Worm (Caenorhabditis elegans): ENCODE data around the gene Y53F4B.36.
"Not testable (repeated sequence)": the region's sequence is repeated elsewhere in the genome, so short reads cannot be mapped to it uniquely, and the experiment has no call there.

ce11 chrII:15171816-15172215, 3.9 kb upstream of the Y53F4B.36 start, which contains the start of gene gst-39:
- not testable (repeated sequence) for TF ChIP-seq W03F9.2, him-1, dao-5 (tag; optimal IDR thresholded peaks at IDR 0.05)

Data from whole organism, L4/young adult.